Fruit fly (Drosophila melanogaster): Measurements from ENCODE around the gene CG4362.

CG4362 gene

dm6 chr3R:20291106-20291505 is 16.2 kb downstream of the CG4362 start (continued):
- 0 out of 2 replicates have a peak, but pooled peaks have one; percentile 23 for TF ChIP-seq Awh (GFP tag; IDR thresholded peaks at IDR 0.05)
- no peak for TF ChIP-seq CG34376 (GFP tag; optimal IDR thresholded peaks at IDR 0.05)
- no peak for TF ChIP-seq CG9609 (GFP tag; optimal IDR thresholded peaks at IDR 0.05)
- TF ChIP-seq pan (optimal IDR thresholded peaks at IDR 0.05): no peak
- no peak for TF ChIP-seq pan (GFP tag; optimal IDR thresholded peaks at IDR 0.05 in 1 of 2, IDR thresholded peaks at IDR 0.05 in 1 of 2)
- no peak for TF ChIP-seq exex (tag; optimal IDR thresholded peaks at IDR 0.05)
- TF ChIP-seq kni (GFP tag; optimal IDR thresholded peaks at IDR 0.05): peak; percentile 82
- TF ChIP-seq CG10274 (GFP tag; optimal IDR thresholded peaks at IDR 0.05): peak; percentile 84
- no peak for TF ChIP-seq unpg (GFP tag; optimal IDR thresholded peaks at IDR 0.05)
- no peak for TF ChIP-seq her (GFP tag; optimal IDR thresholded peaks at IDR 0.05)
- no peak for TF ChIP-seq CG7271 (tag; optimal IDR thresholded peaks at IDR 0.05)
- TF ChIP-seq CG9932 (GFP tag; IDR thresholded peaks at IDR 0.05): no peak
- TF ChIP-seq CG6813 (GFP tag; optimal IDR thresholded peaks at IDR 0.05): no peak
- no peak for TF ChIP-seq Nf-YA (GFP tag; IDR thresholded peaks at IDR 0.05)
- TF ChIP-seq wdn (GFP tag; IDR thresholded peaks at IDR 0.05): no peak
- no peak for TF ChIP-seq run (tag; optimal IDR thresholded peaks at IDR 0.05)
- peak; percentile 82 for TF ChIP-seq oc (tag; optimal IDR thresholded peaks at IDR 0.05)
- no peak for TF ChIP-seq Scr (GFP tag; IDR thresholded peaks at IDR 0.05; ENCODE audit: partially characterized antibody)
- TF ChIP-seq pita (GFP tag; optimal IDR thresholded peaks at IDR 0.05): no peak
- TF ChIP-seq Hmr (GFP tag; optimal IDR thresholded peaks at IDR 0.05): no peak
- peak; percentile 70 for TF ChIP-seq CG1832 (GFP tag; optimal IDR thresholded peaks at IDR 0.05)
- TF ChIP-seq bowl (GFP tag; IDR thresholded peaks at IDR 0.05): no peak
- TF ChIP-seq Usf (GFP tag; optimal IDR thresholded peaks at IDR 0.05): no peak
- no peak for TF ChIP-seq bab2 (GFP tag; optimal IDR thresholded peaks at IDR 0.05)
- TF ChIP-seq Sry-β (GFP tag; optimal IDR thresholded peaks at IDR 0.05): no peak
- no peak for TF ChIP-seq kay (GFP tag; optimal IDR thresholded peaks at IDR 0.05)
- no peak for TF ChIP-seq disco-r (GFP tag; optimal IDR thresholded peaks at IDR 0.05)
- peak; percentile 71 for TF ChIP-seq pros (GFP tag; optimal IDR thresholded peaks at IDR 0.05)
- no peak for TF ChIP-seq Hr39 (optimal IDR thresholded peaks at IDR 0.05)
- no peak for TF ChIP-seq CoRest (tag; optimal IDR thresholded peaks at IDR 0.05)
- no peak for TF ChIP-seq row (GFP tag; IDR thresholded peaks at IDR 0.05)
- no peak for TF ChIP-seq Adf1 (GFP tag; IDR thresholded peaks at IDR 0.05)

- no peak for TF ChIP-seq CG11398 (GFP tag; optimal IDR thresholded peaks at IDR 0.05)
- TF ChIP-seq Mrtf (GFP tag; IDR thresholded peaks at IDR 0.05): no peak
- TF ChIP-seq kni (GFP tag; optimal IDR thresholded peaks at IDR 0.05): no peak
- TF ChIP-seq CG8290 (GFP tag; optimal IDR thresholded peaks at IDR 0.05): no peak
- TF ChIP-seq CG8290 (tag; optimal IDR thresholded peaks at IDR 0.05): no peak
- TF ChIP-seq D (optimal IDR thresholded peaks at IDR 0.05): peak; percentile 21
- no peak for TF ChIP-seq D (GFP tag; optimal IDR thresholded peaks at IDR 0.05)
- TF ChIP-seq CG5180 (GFP tag; optimal IDR thresholded peaks at IDR 0.05): peak; percentile 43
- TF ChIP-seq vvl (GFP tag; IDR thresholded peaks at IDR 0.05): no peak
- no peak for TF ChIP-seq gem (tag; optimal IDR thresholded peaks at IDR 0.05)
- peak; percentile 93 for TF ChIP-seq CG11504 (tag; optimal IDR thresholded peaks at IDR 0.05)
- no peak for TF ChIP-seq pita (GFP tag; optimal IDR thresholded peaks at IDR 0.05)
- TF ChIP-seq CG13123 (GFP tag; optimal IDR thresholded peaks at IDR 0.05): no peak
These were observed 18.8 kb downstream of the CG4362 start for dm6 chr3R:20288564-20288963.
